Worm (Caenorhabditis elegans) whole organism, mixed stage, embryonic: ENCODE results near the gene comt-3.

Experiments used
- blmp-1 ChIP-seq: fragments of 150-350 bp; optimal IDR thresholded peaks from 2 replicates; lab custom pipeline; 2014; ENCODE audit warnings: missing biosample characterization, missing genetic modification characterization
- ceh-39 ChIP-seq: fragments of 150-350 bp; optimal IDR thresholded peaks from 2 replicates; lab custom pipeline; 2014; ENCODE audit warnings: missing biosample characterization, missing genetic modification characterization
- lsy-2 ChIP-seq: fragments of 150-350 bp; optimal IDR thresholded peaks from 2 replicates; lab custom pipeline; 2014; ENCODE audit warnings: missing biosample characterization, missing genetic modification characterization
- nhr-12 ChIP-seq: fragments of 150-350 bp; optimal IDR thresholded peaks from 2 replicates; lab custom pipeline; 2014; ENCODE audit warnings: missing biosample characterization, missing genetic modification characterization
- nhr-237 ChIP-seq: fragments of 150-350 bp; optimal IDR thresholded peaks from 2 replicates; lab custom pipeline; 2014; ENCODE audit warnings: missing biosample characterization, missing genetic modification characterization
- nhr-76 ChIP-seq: sonication (generic microtip); optimal IDR thresholded peaks from 2 replicates; lab custom pipeline; 2017; ENCODE audit warnings: missing biosample characterization, missing genetic modification characterization
- pha-4 ChIP-seq: fragments of 150-350 bp; optimal IDR thresholded peaks from 2 replicates; lab custom pipeline; 2018; ENCODE audit warnings: missing biosample characterization, missing genetic modification reagents, missing genetic modification characterization
- snpc-4 ChIP-seq: fragments of 150-350 bp; optimal IDR thresholded peaks from 2 replicates; lab custom pipeline; 2014; ENCODE audit warnings: missing biosample characterization, missing genetic modification characterization
- unc-39 ChIP-seq: fragments of 150-350 bp; optimal IDR thresholded peaks from 2 replicates; lab custom pipeline; 2014; ENCODE audit warnings: missing biosample characterization, missing genetic modification characterization
- unc-62 ChIP-seq: fragments of 150-350 bp; optimal IDR thresholded peaks from 2 replicates; lab custom pipeline; 2014; ENCODE audit warnings: missing biosample characterization, missing genetic modification reagents, missing genetic modification characterization
- zip-8 ChIP-seq: fragments of 150-350 bp; optimal IDR thresholded peaks from 2 replicates; lab custom pipeline; 2014; ENCODE audit warnings: missing biosample characterization, missing genetic modification characterization
- ztf-11 ChIP-seq: fragments of 150-350 bp; optimal IDR thresholded peaks from 2 replicates; lab custom pipeline; 2014; ENCODE audit warnings: missing biosample characterization, missing genetic modification characterization

ce11 chrV:2018689-2019088, 38.6 kb upstream of the comt-3 start, which contains the start of gene F59A7.14:
- TF ChIP-seq unc-39 (tag; lab: Kevin White, UChicago) (no peak), pha-4 (no peak), ceh-39 (tag; lab: Kevin White, UChicago) (no peak), ztf-11 (tag; lab: Kevin White, UChicago) (no peak), snpc-4 (tag; lab: Kevin White, UChicago) (no peak), zip-8 (no peak), nhr-76 (tag; lab: Kevin White, UChicago) (no peak), nhr-12 (tag; lab: Kevin White, UChicago) (no peak), blmp-1 (tag; lab: Kevin White, UChicago) (no peak), lsy-2 (tag; lab: Kevin White, UChicago) (no peak), unc-62 (GFP tag; lab: Kevin White, UChicago) (no peak), nhr-237 (tag; lab: Kevin White, UChicago) (no peak)
